Worm (Caenorhabditis elegans) whole organism, L4 larva: ENCODE measurements around the gene his-74.

Source experiments
- D1046.2 ChIP-seq: fragments of 200-800 bp; sonication (Bioruptor generic); IDR thresholded peaks from 2 replicates; pipeline ENCODE4 v1.3.6; 2022; ENCODE audit warnings: missing genetic modification characterization, missing compliant biosample characterization
- F44E2.7 ChIP-seq: fragments of 200-800 bp; sonication (Bioruptor generic); IDR thresholded peaks from 2 replicates; pipeline ENCODE4 v2.1.2; 2022; ENCODE audit warnings: missing genetic modification characterization, missing compliant biosample characterization
- F49E8.2 ChIP-seq: sonication (generic microtip); optimal IDR thresholded peaks from 2 replicates; lab custom pipeline; 2016; ENCODE audit warnings: missing compliant biosample characterization, mild to moderate bottlenecking, missing genetic modification characterization, borderline replicate concordance
- R02D3.7 ChIP-seq: fragments of 150-350 bp; sonication (generic microtip); optimal IDR thresholded peaks from 3 replicates; lab custom pipeline; 2014; ENCODE audit warnings: missing biosample characterization, missing genetic modification characterization
- T20F7.1 ChIP-seq: fragments of 200-800 bp; sonication (Bioruptor generic); optimal IDR thresholded peaks from 2 replicates; lab custom pipeline; 2018; ENCODE audit warnings: mild to moderate bottlenecking, missing genetic modification characterization, missing compliant biosample characterization
- T26A8.4 ChIP-seq: fragments of 200-800 bp; sonication (Bioruptor generic); IDR thresholded peaks from 2 replicates; pipeline ENCODE4 v1.3.6; 2022; ENCODE audit warnings: missing genetic modification characterization, missing compliant biosample characterization
- Y48G9A.11 ChIP-seq: fragments of 200-800 bp; sonication (Bioruptor generic); IDR thresholded peaks from 2 replicates; pipeline ENCODE4 v1.3.6; 2022; ENCODE audit warnings: missing genetic modification reagents, missing genetic modification characterization, missing compliant biosample characterization
- Y75B8A.6 ChIP-seq: fragments of 200-800 bp; sonication (Bioruptor generic); IDR thresholded peaks from 2 replicates; pipeline ENCODE4 v1.3.6; 2022; ENCODE audit warnings: missing genetic modification reagents, missing genetic modification characterization, missing compliant biosample characterization
- ZK546.5 ChIP-seq, 2 experiments: sonication (generic microtip); optimal IDR thresholded peaks; 2 replicates each; lab custom pipeline; 2017; ENCODE audit warnings: missing biosample characterization in 2 of 2, missing genetic modification characterization in 2 of 2
- aha-1 ChIP-seq: fragments of 150-350 bp; peaks from one replicate; lab custom pipeline; 2014; ENCODE audit warnings: missing biosample characterization, missing genetic modification characterization
- ceh-82 ChIP-seq: sonication (generic microtip); optimal IDR thresholded peaks from 2 replicates; lab custom pipeline; 2017; ENCODE audit warnings: missing biosample characterization, missing genetic modification characterization
- ces-1 ChIP-seq: fragments of 150-350 bp; sonication (generic microtip); optimal IDR thresholded peaks from 4 replicates; lab custom pipeline; 2014; ENCODE audit warnings: missing biosample characterization, missing genetic modification reagents, missing genetic modification characterization
- daf-16 ChIP-seq, 3 experiments: sonication (generic microtip); optimal IDR thresholded peaks; 2 replicates each; lab custom pipeline; 2016 to 2017; ENCODE audit warnings: missing genetic modification characterization in 3 of 3, missing genetic modification reagents in 3 of 3, mild to moderate bottlenecking in 2 of 3, missing compliant biosample characterization in 2 of 3, missing biosample characterization in 1 of 3, moderate library complexity in 1 of 3
- dmd-6 ChIP-seq: fragments of 200-800 bp; sonication (Bioruptor generic); IDR thresholded peaks from 2 replicates; pipeline ENCODE4 v1.3.6; 2022; ENCODE audit warnings: missing genetic modification reagents, missing genetic modification characterization, missing compliant biosample characterization
- dmd-8 ChIP-seq: fragments of 200-800 bp; sonication (Bioruptor generic); IDR thresholded peaks from 2 replicates; pipeline ENCODE4 v1.3.6; 2022; ENCODE audit warnings: missing genetic modification characterization, missing compliant biosample characterization
- duxl-1 ChIP-seq: sonication (generic microtip); optimal IDR thresholded peaks from 2 replicates; lab custom pipeline; 2016; ENCODE audit warnings: mild to moderate bottlenecking, missing genetic modification characterization, moderate library complexity, missing compliant biosample characterization; ENCODE audit not compliant: poor library complexity
- dve-1 ChIP-seq: sonication (generic microtip); optimal IDR thresholded peaks from 2 replicates; lab custom pipeline; 2017; ENCODE audit warnings: antibody characterized with exemption, mild to moderate bottlenecking, missing genetic modification characterization, missing compliant biosample characterization; ENCODE audit not compliant: insufficient read depth
- egl-27 ChIP-seq: sonication (generic microtip); optimal IDR thresholded peaks from 3 replicates; lab custom pipeline; 2017; ENCODE audit warnings: missing biosample characterization, missing genetic modification reagents, missing genetic modification characterization
- hlh-11 ChIP-seq: fragments of 200-800 bp; sonication (Bioruptor generic); optimal IDR thresholded peaks from 2 replicates; lab custom pipeline; 2018; ENCODE audit warnings: mild to moderate bottlenecking, missing genetic modification characterization, missing compliant biosample characterization
- hlh-30 ChIP-seq: sonication (generic microtip); optimal IDR thresholded peaks from 2 replicates; lab custom pipeline; 2017; ENCODE audit warnings: antibody characterized with exemption, mild to moderate bottlenecking, missing genetic modification characterization, missing compliant biosample characterization; ENCODE audit not compliant: insufficient read depth
- lin-1 ChIP-seq: fragments of 200-800 bp; sonication (Bioruptor generic); IDR thresholded peaks from 2 replicates; pipeline ENCODE4 v1.3.6; 2022; ENCODE audit warnings: missing genetic modification reagents, missing genetic modification characterization, missing compliant biosample characterization
- lin-29 ChIP-seq: fragments of 200-800 bp; sonication (Bioruptor generic); IDR thresholded peaks from 2 replicates; pipeline ENCODE4 v1.3.6; 2022; ENCODE audit warnings: missing genetic modification reagents, missing genetic modification characterization, missing compliant biosample characterization
- lin-38 ChIP-seq: fragments of 200-800 bp; sonication (Bioruptor generic); IDR thresholded peaks from 2 replicates; pipeline ENCODE4 v1.3.6; 2022; ENCODE audit warnings: missing genetic modification reagents, missing genetic modification characterization, missing compliant biosample characterization
- lin-39 ChIP-seq: fragments of 150-350 bp; optimal IDR thresholded peaks from 2 replicates; lab custom pipeline; 2014; ENCODE audit warnings: missing biosample characterization, missing genetic modification reagents, missing genetic modification characterization
- madf-9 ChIP-seq: fragments of 200-800 bp; sonication (Bioruptor generic); conservative IDR thresholded peaks from 2 replicates; pipeline ENCODE4 v1.3.6; 2022; ENCODE audit warnings: missing genetic modification reagents, missing genetic modification characterization, missing compliant biosample characterization
- mdl-1 ChIP-seq, 2 experiments: fragments of 150-350 bp in 1 of 2; sonication (generic microtip) in 1 of 2; optimal IDR thresholded peaks; 2 replicates each; lab custom pipeline; 2014 to 2017; ENCODE audit warnings: missing biosample characterization in 2 of 2, missing genetic modification characterization in 2 of 2
- mep-1 ChIP-seq: fragments of 150-350 bp; sonication (generic microtip); optimal IDR thresholded peaks from 3 replicates; lab custom pipeline; 2014; ENCODE audit warnings: missing biosample characterization, missing genetic modification characterization
- mxl-3 ChIP-seq: fragments of 200-800 bp; sonication (Bioruptor generic); optimal IDR thresholded peaks from 2 replicates; lab custom pipeline; 2018; ENCODE audit warnings: mild to moderate bottlenecking, missing genetic modification characterization, missing compliant biosample characterization
- nhr-10 ChIP-seq: fragments of 150-350 bp; optimal IDR thresholded peaks from 2 replicates; lab custom pipeline; 2014; ENCODE audit warnings: missing biosample characterization, missing genetic modification characterization
- nhr-102 ChIP-seq: sonication (generic microtip); optimal IDR thresholded peaks from 2 replicates; lab custom pipeline; 2016; ENCODE audit warnings: mild to moderate bottlenecking, missing genetic modification characterization, moderate library complexity, missing compliant biosample characterization
- nhr-11 ChIP-seq: fragments of 150-350 bp; optimal IDR thresholded peaks from 2 replicates; lab custom pipeline; 2014; ENCODE audit warnings: missing biosample characterization, missing genetic modification characterization
- nhr-28 ChIP-seq: fragments of 150-350 bp; optimal IDR thresholded peaks from 2 replicates; lab custom pipeline; 2014; ENCODE audit warnings: missing biosample characterization, missing genetic modification characterization
- nhr-48 ChIP-seq: sonication (generic microtip); optimal IDR thresholded peaks from 2 replicates; lab custom pipeline; 2016; ENCODE audit warnings: mild to moderate bottlenecking, missing genetic modification characterization, missing compliant biosample characterization
- nhr-6 ChIP-seq: fragments of 150-350 bp; optimal IDR thresholded peaks from 2 replicates; lab custom pipeline; 2014; ENCODE audit warnings: missing biosample characterization, missing genetic modification characterization
- nhr-77 ChIP-seq: fragments of 150-350 bp; optimal IDR thresholded peaks from 2 replicates; lab custom pipeline; 2014; ENCODE audit warnings: missing biosample characterization, missing genetic modification characterization
- pha-4 ChIP-seq, 2 experiments: fragments of 150-350 bp in 1 of 2; fragments of 200-800 bp in 1 of 2; sonication (Bioruptor generic) in 1 of 2; IDR thresholded peaks in 1 of 2; optimal IDR thresholded peaks in 1 of 2; 2 replicates each; pipeline versions ENCODE4 v1.3.6 to Lab custom; 2014 to 2022; ENCODE audit warnings: missing genetic modification characterization in 2 of 2, missing genetic modification reagents in 2 of 2, missing biosample characterization in 1 of 2, missing compliant biosample characterization in 1 of 2
- php-3 ChIP-seq: fragments of 200-800 bp; sonication (Bioruptor generic); IDR thresholded peaks from 2 replicates; pipeline ENCODE4 v1.3.6; 2022; ENCODE audit warnings: missing genetic modification reagents, missing genetic modification characterization, missing compliant biosample characterization
- saeg-2 ChIP-seq: fragments of 200-800 bp; sonication (Bioruptor generic); IDR thresholded peaks from 2 replicates; pipeline ENCODE4 v1.3.6; 2022; ENCODE audit warnings: missing genetic modification reagents, missing genetic modification characterization, missing compliant biosample characterization
- snpc-4 ChIP-seq: fragments of 150-350 bp; optimal IDR thresholded peaks from 2 replicates; lab custom pipeline; 2014; ENCODE audit warnings: missing biosample characterization, missing genetic modification characterization
- tra-1 ChIP-seq: fragments of 200-800 bp; sonication (Bioruptor generic); IDR thresholded peaks from 2 replicates; pipeline ENCODE4 v1.3.6; 2022; ENCODE audit warnings: missing genetic modification reagents, missing genetic modification characterization, missing compliant biosample characterization
- unc-130 ChIP-seq: sonication (generic microtip); optimal IDR thresholded peaks from 2 replicates; lab custom pipeline; 2016; ENCODE audit warnings: missing genetic modification reagents, missing genetic modification characterization, missing compliant biosample characterization
- unc-62 ChIP-seq, 3 experiments: fragments of 150-350 bp in 1 of 3; sonication (generic microtip); optimal IDR thresholded peaks in 2 of 3; peaks in 1 of 3; 1 replicate in 1 of 3; 2 replicates in 2 of 3; lab custom pipeline; 2014 to 2017; ENCODE audit warnings: missing biosample characterization in 3 of 3, missing genetic modification characterization in 3 of 3, missing genetic modification reagents in 3 of 3, missing genotype in 1 of 3
- zag-1 ChIP-seq: fragments of 150-350 bp; optimal IDR thresholded peaks from 2 replicates; lab custom pipeline; 2014; ENCODE audit warnings: missing biosample characterization, missing genetic modification characterization
- zfp-2 ChIP-seq: sonication (generic microtip); optimal IDR thresholded peaks from 2 replicates; lab custom pipeline; 2016; ENCODE audit warnings: mild to moderate bottlenecking, missing genetic modification characterization, missing compliant biosample characterization
- ztf-7 ChIP-seq: fragments of 150-350 bp; optimal IDR thresholded peaks from 2 replicates; lab custom pipeline; 2014; ENCODE audit warnings: missing biosample characterization, missing genetic modification characterization

The his-74 gene

DNA sequence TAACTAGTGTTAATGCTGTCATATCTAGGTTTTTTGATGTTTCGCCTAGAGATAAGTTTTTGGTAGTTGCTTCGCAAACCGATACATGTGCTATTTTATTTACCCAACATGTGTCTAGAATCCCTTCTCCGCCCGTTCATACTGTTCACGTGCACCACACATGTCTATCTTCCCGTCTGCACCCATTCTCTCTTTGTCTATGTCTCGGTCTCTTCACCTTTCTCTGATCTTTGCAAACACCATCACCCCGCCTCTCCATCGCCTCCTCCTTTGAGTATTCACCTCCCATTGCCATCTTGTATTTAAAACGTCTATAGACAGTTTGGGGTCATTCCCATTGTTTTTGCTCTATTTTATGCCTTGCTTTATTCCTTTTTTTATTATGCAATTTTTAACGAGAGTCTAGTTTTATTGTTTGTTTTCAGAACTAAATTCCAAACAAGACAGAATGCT, 22.9 kb downstream of the his-74 start, which contains the start of gene F56H9.2 (continued):
- TF ChIP-seq mep-1 (tag; lab: Kevin White, UChicago) (peak; percentile 76), Y48G9A.11 (no peak), egl-27 (tag; lab: Kevin White, UChicago) (no peak), ceh-82 (no peak), nhr-10 (tag; lab: Kevin White, UChicago) (peak; percentile 30), ZK546.5 (tag; optimal IDR thresholded peaks at IDR 0.05; lab: Kevin White, UChicago) (no peak), nhr-102 (tag; lab: Kevin White, UChicago) (peak; percentile 66), saeg-2 (GFP tag; lab: Robert Waterston, UW) (peak; percentile 74; the same call in 1 of the 2 replicates), ces-1 (GFP tag; lab: Kevin White, UChicago) (no peak), F44E2.7 (GFP tag; lab: Robert Waterston, UW) (no peak), duxl-1 (tag; lab: Kevin White, UChicago) (no peak), hlh-11 (tag; lab: Kevin White, UChicago) (peak; percentile 95)

DNA sequence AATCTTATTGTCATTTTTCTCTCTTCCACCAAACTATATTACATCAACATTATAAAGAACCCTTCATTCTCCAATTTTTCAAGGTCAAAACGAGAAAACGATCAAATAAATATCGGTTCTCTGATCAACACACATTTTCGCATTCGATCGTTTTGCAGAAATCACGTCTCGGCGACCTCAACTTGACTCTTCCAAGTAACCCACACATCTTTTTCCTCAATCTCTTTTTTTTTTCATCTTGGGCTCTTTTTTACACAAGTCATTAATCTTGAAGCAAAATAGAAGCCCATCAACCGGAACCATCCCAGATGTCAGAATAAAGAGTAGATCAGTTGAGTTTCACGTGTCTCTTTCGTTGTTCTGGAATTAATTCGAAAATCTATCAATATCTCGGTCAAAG, 23.9 kb downstream of the his-74 start:
- TF ChIP-seq lin-39 (tag; lab: Kevin White, UChicago) = no peak
- no peak for TF ChIP-seq T20F7.1 (GFP tag; lab: Kevin White, UChicago)
- TF ChIP-seq F44E2.7 (GFP tag; lab: Robert Waterston, UW) = no peak
- no peak for TF ChIP-seq Y48G9A.11
- peak; percentile 35 for TF ChIP-seq nhr-11 (tag; lab: Kevin White, UChicago)
- no peak for TF ChIP-seq snpc-4
- TF ChIP-seq lin-1 (GFP tag; lab: Robert Waterston, UW) = no peak
- no peak for TF ChIP-seq nhr-28
- no peak for TF ChIP-seq madf-9 (GFP tag; lab: Robert Waterston, UW)
- no peak for TF ChIP-seq Y75B8A.6 (GFP tag; lab: Robert Waterston, UW)
- TF ChIP-seq dmd-8 (GFP tag; lab: Robert Waterston, UW) = no peak
- TF ChIP-seq nhr-48 (tag; lab: Kevin White, UChicago) = peak; percentile 13
- peak; percentile 1 for TF ChIP-seq mep-1 (tag; lab: Kevin White, UChicago)
- no peak for TF ChIP-seq D1046.2 (GFP tag; lab: Robert Waterston, UW)
- TF ChIP-seq daf-16 (GFP tag; optimal IDR thresholded peaks at IDR 0.05; lab: Kevin White, UChicago) = peak in 1 of 2 experiments; percentile 50
- no peak for TF ChIP-seq daf-16 (tag; optimal IDR thresholded peaks at IDR 0.05; lab: Kevin White, UChicago)
- peak; percentile 26 for TF ChIP-seq hlh-30 (tag; lab: Kevin White, UChicago)
- TF ChIP-seq F49E8.2 (tag; lab: Kevin White, UChicago) = no peak
- TF ChIP-seq tra-1 (GFP tag; lab: Robert Waterston, UW) = 0 out of 2 replicates have a peak, but pooled peaks have one; percentile 43
- peak; percentile 42 for TF ChIP-seq hlh-11 (tag; lab: Kevin White, UChicago)
- peak; percentile 32 for TF ChIP-seq aha-1 (tag; lab: Kevin White, UChicago)
- peak in 1 of 2 experiments; percentile 28 for TF ChIP-seq unc-62 (GFP tag; optimal IDR thresholded peaks at IDR 0.05 in 1 of 2; lab: Kevin White, UChicago)
- no peak for TF ChIP-seq unc-62 (tag; optimal IDR thresholded peaks at IDR 0.05; lab: Kevin White, UChicago)
- no peak for TF ChIP-seq nhr-77 (tag; lab: Kevin White, UChicago)
- TF ChIP-seq zag-1 = no peak
- peak in 1 of 2 experiments; percentile 20 for TF ChIP-seq mdl-1 (tag; optimal IDR thresholded peaks at IDR 0.05; lab: Kevin White, UChicago)
- TF ChIP-seq lin-29 = no peak
- no peak for TF ChIP-seq R02D3.7 (tag; lab: Kevin White, UChicago)
- no peak for TF ChIP-seq unc-130

DNA sequence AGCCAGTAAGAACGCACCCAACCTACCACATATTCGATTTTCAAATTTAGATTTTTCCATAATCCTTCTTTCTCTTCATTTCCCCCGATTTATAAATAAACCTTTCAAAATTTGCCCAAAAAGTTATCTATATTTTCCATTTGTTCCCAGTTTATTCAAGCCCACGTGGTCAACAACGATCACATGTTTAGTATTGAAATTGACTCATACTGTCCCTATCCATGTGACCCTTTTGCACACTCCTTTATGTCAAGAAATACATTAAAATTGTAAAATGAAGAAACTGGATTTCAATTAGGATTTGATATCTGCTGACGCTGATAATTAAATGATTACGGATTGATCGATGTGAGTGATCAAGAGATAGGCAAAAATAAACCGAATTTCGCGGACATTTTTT, 24.9 kb downstream of the his-74 start:
- TF ChIP-seq nhr-6 (tag; lab: Kevin White, UChicago) (no peak), zfp-2 (tag; lab: Kevin White, UChicago) (no peak), egl-27 (tag; lab: Kevin White, UChicago) (no peak), php-3 (GFP tag; lab: Robert Waterston, UW) (peak; percentile 50; the same call in 1 of the 2 replicates), nhr-28 (peak; percentile 86), aha-1 (tag; lab: Kevin White, UChicago) (peak; percentile 30), lin-38 (GFP tag; lab: Robert Waterston, UW) (no peak), mdl-1 (tag; optimal IDR thresholded peaks at IDR 0.05; lab: Kevin White, UChicago) (peak; percentile 58 to 85), duxl-1 (tag; lab: Kevin White, UChicago) (no peak), F44E2.7 (GFP tag; lab: Robert Waterston, UW) (no peak), daf-16 (GFP tag; optimal IDR thresholded peaks at IDR 0.05; lab: Kevin White, UChicago) (no peak), daf-16 (tag; optimal IDR thresholded peaks at IDR 0.05; lab: Kevin White, UChicago) (peak; percentile 45), dmd-6 (GFP tag; lab: Robert Waterston, UW) (peak; percentile 51), pha-4 (GFP tag; IDR thresholded peaks at IDR 0.05; lab: Robert Waterston, UW) (no peak), pha-4 (tag; optimal IDR thresholded peaks at IDR 0.05; lab: Kevin White, UChicago) (no peak), ztf-7 (tag; lab: Kevin White, UChicago) (no peak), T26A8.4 (no peak), nhr-77 (tag; lab: Kevin White, UChicago) (peak; percentile 76), mxl-3 (GFP tag; lab: Kevin White, UChicago) (peak; percentile 44), dve-1 (tag; lab: Kevin White, UChicago) (peak; percentile 87), hlh-30 (tag; lab: Kevin White, UChicago) (peak; percentile 86)
